Worm (Caenorhabditis elegans) whole organism, dauer: ENCODE measurements around the gene T26C11.8.

Experiments used
- unc-62 ChIP-seq: sonication (generic microtip); optimal IDR thresholded peaks from 2 replicates; lab custom pipeline; 2017; ENCODE audit warnings: missing biosample characterization, missing genetic modification reagents, missing genetic modification characterization

T26C11.8 gene

ce11 chrX:1864946-1865345, 4.4 kb downstream of the T26C11.8 start, which contains the start of gene tbx-41:
tbx-41 (plus strand) TSS chrX:1865246.
- TF ChIP-seq unc-62: no peak

ce11 chrX:1870991-1871390, 10.5 kb downstream of the T26C11.8 start:
- TF ChIP-seq unc-62: no peak

ce11 chrX:1880665-1881064, 20.1 kb downstream of the T26C11.8 start:
- no peak for TF ChIP-seq unc-62

- TF ChIP-seq unc-62: no peak
These were observed 28.0 kb downstream of the T26C11.8 start for ce11 chrX:1888445-1889035.

- TF ChIP-seq unc-62: no peak
These were observed 30.3 kb downstream of the T26C11.8 start for ce11 chrX:1890817-1891216.

ce11 chrX:1891887-1892286, 31.4 kb downstream of the T26C11.8 start, which contains the start of gene B0294.3:
B0294.3 (plus strand) TSS chrX:1892187.
- TF ChIP-seq unc-62: no peak

- TF ChIP-seq unc-62: no peak
These were observed 36.7 kb downstream of the T26C11.8 start, which contains the start of gene B0294.1 for ce11 chrX:1897243-1897642. B0294.1 (minus strand) TSS chrX:1897343.

- TF ChIP-seq unc-62: no peak
These were observed 41.0 kb downstream of the T26C11.8 start for ce11 chrX:1901480-1901879.

- no peak for TF ChIP-seq unc-62
These were observed 46.5 kb downstream of the T26C11.8 start for ce11 chrX:1907009-1907408.

ce11 chrX:1909353-1909752, 48.8 kb downstream of the T26C11.8 start:
- no peak for TF ChIP-seq unc-62
